Fruit fly (Drosophila melanogaster): Measurements from ENCODE around the gene CG7724.

DNA sequence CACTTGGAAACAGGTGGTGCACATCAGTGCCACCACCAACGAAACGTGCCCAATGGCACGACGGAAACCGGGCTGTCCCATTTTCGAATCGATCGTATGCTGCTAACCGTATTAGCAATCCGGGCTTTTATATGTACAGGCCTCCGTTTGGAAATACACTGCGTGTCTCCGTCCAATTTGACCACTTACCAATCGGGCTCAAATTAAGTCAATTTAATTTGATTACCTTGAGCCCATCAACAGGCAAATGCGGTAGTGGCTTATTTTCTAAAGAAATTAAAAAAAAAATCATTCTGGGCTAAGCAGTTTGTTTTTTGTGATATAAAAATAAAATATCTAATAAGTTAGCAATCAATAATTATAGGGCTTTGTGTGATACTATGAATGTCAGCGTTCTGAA lies 31.8 kb upstream of the CG7724 start, which contains the start of gene a10:
- TF ChIP-seq CG8478 (optimal IDR thresholded peaks at IDR 0.05) (no peak), CTCF (optimal IDR thresholded peaks at IDR 0.05) (no peak)

Data from S2 (cell line).